Worm (Caenorhabditis elegans): ENCODE results near the gene taco-1.
"Not testable (repeated sequence)": the region's sequence is repeated elsewhere in the genome, so short reads cannot be mapped to it uniquely, and the experiment has no call there.

taco-1 gene

ce11 chrIII:298456-298855 lies 14.5 kb downstream of the taco-1 start, which contains the start of gene ads-1:
Gene ads-1, minus strand, starts transcription at chrIII:298556.
- TF ChIP-seq F55B11.4 (tag; optimal IDR thresholded peaks at IDR 0.05; ENCODE audit: borderline replicate concordance, insufficient read depth) (no peak), hmg-1.2 (GFP tag; IDR thresholded peaks at IDR 0.05) (no peak), gei-17 (GFP tag; optimal IDR thresholded peaks at IDR 0.05) (no peak), ceh-58 (GFP tag; IDR thresholded peaks at IDR 0.05) (no peak), nhr-80 (tag; optimal IDR thresholded peaks at IDR 0.05) (no peak), madf-6 (GFP tag; IDR thresholded peaks at IDR 0.05) (no peak), C06A6.2 (GFP tag; conservative IDR thresholded peaks at IDR 0.05) (no peak), egl-18 (GFP tag; IDR thresholded peaks at IDR 0.05) (no peak), F39B2.1 (GFP tag; IDR thresholded peaks at IDR 0.05) (no peak), mes-4 (tag; optimal IDR thresholded peaks at IDR 0.05) (no peak), Y95B8A.8 (GFP tag; IDR thresholded peaks at IDR 0.05) (no peak), nfyb-1 (GFP tag; IDR thresholded peaks at IDR 0.05) (no peak), hsf-1 (GFP tag; IDR thresholded peaks at IDR 0.05) (no peak), F49E8.2 (tag; optimal IDR thresholded peaks at IDR 0.05; ENCODE audit: insufficient read depth) (no peak), him-1 (tag; optimal IDR thresholded peaks at IDR 0.05) (no peak), egl-44 (GFP tag; IDR thresholded peaks at IDR 0.05) (no peak), fkh-3 (tag; optimal IDR thresholded peaks at IDR 0.05) (no peak), lir-1 (GFP tag; conservative IDR thresholded peaks at IDR 0.05) (no peak)

ce11 chrIII:299220-299619 lies 15.3 kb downstream of the taco-1 start:
- TF ChIP-seq F55B11.4 (tag; optimal IDR thresholded peaks at IDR 0.05; ENCODE audit: borderline replicate concordance, insufficient read depth) (no peak), nhr-80 (tag; optimal IDR thresholded peaks at IDR 0.05) (peak; percentile 65), F57C9.4 (tag; optimal IDR thresholded peaks at IDR 0.05) (no peak)

- TF ChIP-seq lin-26 (GFP tag; IDR thresholded peaks at IDR 0.05) (peak; percentile 81), tbp1 (GFP tag; optimal IDR thresholded peaks at IDR 0.05) (peak; percentile 72), B0261.1 (tag; optimal IDR thresholded peaks at IDR 0.05) (peak; percentile 25), madf-6 (GFP tag; IDR thresholded peaks at IDR 0.05) (peak; percentile 13; the same call in 1 of the 2 replicates), hmg-1.2 (GFP tag; IDR thresholded peaks at IDR 0.05) (peak; percentile 15; the same call in 1 of the 2 replicates), rpc-1 (tag; optimal IDR thresholded peaks at IDR 0.05) (peak; percentile 48)
- TF ChIP-seq rpc-1 (optimal IDR thresholded peaks at IDR 0.05): not testable (repeated sequence)
Measured at ce11 chrIII:302510-302909, 18.6 kb downstream of the taco-1 start.

- TF ChIP-seq Y67H2A.10 (GFP tag; conservative IDR thresholded peaks at IDR 0.05) (no peak), B0035.1 (tag; optimal IDR thresholded peaks at IDR 0.05) (no peak), hmg-1.2 (GFP tag; IDR thresholded peaks at IDR 0.05) (peak; percentile 56; the same call in 1 of the 2 replicates), F52B5.7 (tag; optimal IDR thresholded peaks at IDR 0.05) (no peak)
Measured at ce11 chrIII:304564-304963, 20.6 kb downstream of the taco-1 start.

DNA sequence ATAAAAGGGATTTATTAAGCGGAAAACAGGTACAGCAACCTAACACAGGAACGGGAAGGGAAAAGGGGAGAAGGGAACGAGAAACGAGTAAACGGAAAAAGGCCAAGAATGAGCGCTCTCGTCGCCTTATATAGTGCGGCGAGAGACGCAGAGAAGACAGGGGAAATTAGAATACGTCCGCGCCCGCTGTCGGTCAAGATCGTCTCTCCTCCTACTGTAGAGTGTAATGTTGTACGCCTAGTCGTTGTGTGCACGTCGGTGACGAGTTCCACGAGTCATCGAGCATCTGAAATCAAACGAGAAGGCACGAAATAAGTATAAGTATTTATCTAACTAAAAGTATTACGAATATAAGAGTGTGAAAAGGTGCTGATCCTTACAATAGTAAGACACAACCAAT lies 27.3 kb downstream of the taco-1 start:
- TF ChIP-seq madf-8 (GFP tag; conservative IDR thresholded peaks at IDR 0.05) (peak; percentile 77), F55B11.4 (tag; optimal IDR thresholded peaks at IDR 0.05; ENCODE audit: borderline replicate concordance, insufficient read depth) (no peak), C17E4.6 (GFP tag; IDR thresholded peaks at IDR 0.05) (no peak), hmg-1.2 (GFP tag; IDR thresholded peaks at IDR 0.05) (0 out of 2 replicates have a peak, but pooled peaks have one; percentile 6), nfyb-1 (GFP tag; IDR thresholded peaks at IDR 0.05) (no peak), K12H6.12 (tag; optimal IDR thresholded peaks at IDR 0.05) (no peak), fkh-3 (tag; optimal IDR thresholded peaks at IDR 0.05) (no peak), dpff-1 (tag; optimal IDR thresholded peaks at IDR 0.05) (no peak), cebp-1 (GFP tag; IDR thresholded peaks at IDR 0.05) (no peak), cebp-1 (tag; optimal IDR thresholded peaks at IDR 0.05) (no peak), B0035.1 (tag; optimal IDR thresholded peaks at IDR 0.05) (no peak), B0019.2 (GFP tag; conservative IDR thresholded peaks at IDR 0.05) (no peak), zim-3 (tag; optimal IDR thresholded peaks at IDR 0.05) (no peak), madf-6 (GFP tag; IDR thresholded peaks at IDR 0.05) (peak; percentile 88), xnd-1 (tag; optimal IDR thresholded peaks at IDR 0.05) (peak; percentile 64), nhr-179 (tag; optimal IDR thresholded peaks at IDR 0.05) (no peak), efl-1 (GFP tag; optimal IDR thresholded peaks at IDR 0.05) (peak; percentile 16), lsl-1 (GFP tag; optimal IDR thresholded peaks at IDR 0.05) (peak; percentile 28), rcor-1 (GFP tag; IDR thresholded peaks at IDR 0.05) (no peak), lin-26 (GFP tag; IDR thresholded peaks at IDR 0.05) (no peak)
